Worm (Caenorhabditis elegans) whole organism, midembryonic: ENCODE measurements around the gene K05G3.2.

Experiments
- cog-1 ChIP-seq: sonication (generic microtip); optimal IDR thresholded peaks from 2 replicates; lab custom pipeline; 2016; ENCODE audit warnings: missing genetic modification characterization, missing compliant biosample characterization
- flt-1 ChIP-seq: fragments of 200-800 bp; sonication (Bioruptor generic); IDR thresholded peaks from 2 replicates; pipeline ENCODE4 v1.3.6; 2022; ENCODE audit warnings: missing genetic modification characterization, missing compliant biosample characterization
- med-1 ChIP-seq: sonication (generic microtip); optimal IDR thresholded peaks from 2 replicates; lab custom pipeline; 2017; ENCODE audit warnings: missing genetic modification characterization, mild to moderate bottlenecking, missing compliant biosample characterization, antibody characterized with exemption, missing genetic modification reagents; ENCODE audit not compliant: insufficient read depth
- ref-1 ChIP-seq: fragments of 200-800 bp; sonication (Bioruptor generic); conservative IDR thresholded peaks from 2 replicates; pipeline ENCODE4 v1.3.6; 2022; ENCODE audit warnings: missing genetic modification reagents, missing genetic modification characterization, missing compliant biosample characterization
- ztf-23 ChIP-seq: fragments of 200-800 bp; sonication (Bioruptor generic); IDR thresholded peaks from 2 replicates; pipeline ENCODE4 v1.3.6; 2022; ENCODE audit warnings: missing genetic modification reagents, missing genetic modification characterization, missing compliant biosample characterization

DNA sequence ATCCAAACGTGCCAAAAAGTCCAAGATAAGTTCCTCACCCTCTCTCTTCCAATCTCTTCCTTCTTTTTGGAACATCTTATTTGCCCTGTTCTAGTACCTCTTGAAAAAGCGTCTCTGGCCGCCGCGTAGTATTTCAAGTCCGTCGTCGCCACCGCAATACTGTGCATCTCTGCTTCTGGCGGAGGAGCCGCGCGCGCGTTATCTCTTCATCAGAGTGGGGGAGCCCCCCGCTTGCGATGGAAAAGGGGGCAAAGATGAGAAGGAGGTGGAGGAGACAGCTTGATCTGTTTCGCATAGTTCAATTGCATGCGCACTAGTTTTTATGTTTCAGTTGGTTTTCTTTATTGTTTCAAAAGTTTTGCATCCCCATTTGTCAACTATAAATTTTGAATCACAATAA lies 33.1 kb downstream of the K05G3.2 start:
- TF ChIP-seq ref-1 (GFP tag; lab: Robert Waterston, UW) (no peak), ztf-23 (no peak), med-1 (no peak), flt-1 (GFP tag; lab: Robert Waterston, UW) (no peak), cog-1 (no peak)
